Worm (Caenorhabditis elegans): ENCODE data around the gene bcl-11.

DNA sequence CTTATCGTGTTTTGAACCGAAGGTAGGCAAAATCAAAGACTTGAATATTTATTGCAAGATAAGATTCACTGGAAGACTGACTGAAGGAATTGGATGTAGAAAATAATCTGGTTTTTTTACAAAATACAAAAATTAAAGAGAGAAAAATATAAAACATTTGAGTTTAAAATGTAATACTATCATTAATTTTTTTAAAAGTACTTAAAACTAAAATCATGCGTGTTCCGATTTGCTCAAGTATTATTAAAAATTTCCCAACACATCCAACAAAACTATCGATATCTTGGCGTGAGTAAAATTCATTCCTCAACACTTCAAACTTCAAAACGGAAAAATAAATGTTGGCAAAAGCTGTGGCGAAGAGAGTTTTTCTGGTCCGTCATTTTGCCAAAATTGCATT, 34.3 kb downstream of the bcl-11 start, which contains the start of gene F57F4.1:
- TF ChIP-seq mab-5 (tag; optimal IDR thresholded peaks at IDR 0.05) (no peak), snpc-4 (tag; optimal IDR thresholded peaks at IDR 0.05) (no peak), unc-120 (tag; optimal IDR thresholded peaks at IDR 0.05; ENCODE audit: poor library complexity, severe bottlenecking) (no peak), ces-1 (GFP tag; optimal IDR thresholded peaks at IDR 0.05) (no peak), nhr-237 (tag; optimal IDR thresholded peaks at IDR 0.05) (no peak), unc-62 (GFP tag; optimal IDR thresholded peaks at IDR 0.05) (no peak), pha-4 (tag; optimal IDR thresholded peaks at IDR 0.05) (no peak)

Data from whole organism, mixed stage, embryonic.